Worm (Caenorhabditis elegans) whole organism, midembryonic: ENCODE data around the gene vps-35.
"Not testable (repeated sequence)": the region's sequence is repeated elsewhere in the genome, so short reads cannot be mapped to it uniquely, and the experiment has no call there.

Source experiments
- T22C8.4 ChIP-seq: fragments of 200-800 bp; sonication (Bioruptor generic); IDR thresholded peaks from 2 replicates; pipeline ENCODE4 v1.3.6; 2022; ENCODE audit warnings: missing genetic modification characterization, missing compliant biosample characterization
- cog-1 ChIP-seq: sonication (generic microtip); optimal IDR thresholded peaks from 2 replicates; lab custom pipeline; 2016; ENCODE audit warnings: missing genetic modification characterization, missing compliant biosample characterization
- flt-1 ChIP-seq: fragments of 200-800 bp; sonication (Bioruptor generic); IDR thresholded peaks from 2 replicates; pipeline ENCODE4 v1.3.6; 2022; ENCODE audit warnings: missing genetic modification characterization, missing compliant biosample characterization
- klf-2 ChIP-seq: fragments of 200-800 bp; sonication (Bioruptor generic); conservative IDR thresholded peaks from 2 replicates; pipeline ENCODE4 v1.3.6; 2022; ENCODE audit warnings: missing genetic modification reagents, missing genetic modification characterization, missing compliant biosample characterization
- med-1 ChIP-seq: sonication (generic microtip); optimal IDR thresholded peaks from 2 replicates; lab custom pipeline; 2017; ENCODE audit warnings: missing genetic modification characterization, mild to moderate bottlenecking, missing compliant biosample characterization, antibody characterized with exemption, missing genetic modification reagents; ENCODE audit not compliant: insufficient read depth
- ref-1 ChIP-seq: fragments of 200-800 bp; sonication (Bioruptor generic); conservative IDR thresholded peaks from 2 replicates; pipeline ENCODE4 v1.3.6; 2022; ENCODE audit warnings: missing genetic modification reagents, missing genetic modification characterization, missing compliant biosample characterization
- tab-1 ChIP-seq: fragments of 200-800 bp; sonication (Bioruptor generic); IDR thresholded peaks from 2 replicates; pipeline ENCODE4 v1.3.6; 2022; ENCODE audit warnings: missing genetic modification characterization, missing compliant biosample characterization
- ztf-23 ChIP-seq: fragments of 200-800 bp; sonication (Bioruptor generic); IDR thresholded peaks from 2 replicates; pipeline ENCODE4 v1.3.6; 2022; ENCODE audit warnings: missing genetic modification reagents, missing genetic modification characterization, missing compliant biosample characterization
- ztf-29 ChIP-seq: fragments of 200-800 bp; sonication (Bioruptor generic); IDR thresholded peaks from 2 replicates; pipeline ENCODE4 v1.3.6; 2022; ENCODE audit warnings: missing genetic modification reagents, missing genetic modification characterization, missing compliant biosample characterization

Gene vps-35

ce11 chrII:5874130-5874529 lies 33.5 kb upstream of the vps-35 start:
- TF ChIP-seq flt-1 (GFP tag; lab: Robert Waterston, UW), result no peak
- no peak for TF ChIP-seq klf-2 (GFP tag; lab: Robert Waterston, UW)
- TF ChIP-seq ztf-29, result no peak
- no peak for TF ChIP-seq tab-1 (GFP tag; lab: Robert Waterston, UW)
- TF ChIP-seq med-1, result no peak
- TF ChIP-seq ztf-23 (GFP tag; lab: Robert Waterston, UW), result no peak
- TF ChIP-seq T22C8.4 (GFP tag; lab: Robert Waterston, UW), result no peak
- TF ChIP-seq cog-1 (tag; lab: Kevin White, UChicago), result no peak
- no peak for TF ChIP-seq ref-1 (GFP tag; lab: Robert Waterston, UW)

DNA sequence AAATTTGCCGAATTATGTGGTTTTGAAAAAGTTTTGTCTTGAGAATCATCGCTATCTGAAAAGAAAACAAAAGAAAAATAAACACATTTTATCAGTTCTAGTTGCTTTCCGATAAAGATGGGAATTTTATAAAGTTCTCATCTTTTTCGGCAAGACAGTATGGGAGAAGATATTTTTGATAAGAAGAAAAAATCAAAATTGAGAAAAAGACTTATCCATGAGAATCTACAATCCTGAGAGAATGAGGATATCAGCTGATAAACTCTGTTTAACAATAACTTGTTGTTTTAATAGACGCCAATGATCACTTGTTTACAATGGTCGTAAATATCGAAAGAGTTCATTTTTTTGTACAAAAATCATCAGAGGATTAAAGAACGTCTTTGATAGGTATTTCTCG lies 31.6 kb upstream of the vps-35 start, which contains the start of gene F55C12.6:
TSS of gene F55C12.6 (minus strand) at position 101 of the 400 bp plus-strand sequence.
- no peak for TF ChIP-seq cog-1 (tag; lab: Kevin White, UChicago)
- TF ChIP-seq ztf-23 (GFP tag; lab: Robert Waterston, UW), result no peak
- no peak for TF ChIP-seq flt-1 (GFP tag; lab: Robert Waterston, UW)
- TF ChIP-seq ref-1 (GFP tag; lab: Robert Waterston, UW), result no peak
- no peak for TF ChIP-seq tab-1 (GFP tag; lab: Robert Waterston, UW)
- TF ChIP-seq klf-2 (GFP tag; lab: Robert Waterston, UW), result no peak
- TF ChIP-seq ztf-29, result no peak
- no peak for TF ChIP-seq med-1
- no peak for TF ChIP-seq T22C8.4 (GFP tag; lab: Robert Waterston, UW)

ce11 chrII:5876511-5876910 lies 31.1 kb upstream of the vps-35 start, which contains the start of gene F55C12.2:
F55C12.2 (plus strand) TSS chrII:5876811.
- TF ChIP-seq med-1; ref-1 (GFP tag; lab: Robert Waterston, UW); ztf-29: not testable (repeated sequence)

DNA sequence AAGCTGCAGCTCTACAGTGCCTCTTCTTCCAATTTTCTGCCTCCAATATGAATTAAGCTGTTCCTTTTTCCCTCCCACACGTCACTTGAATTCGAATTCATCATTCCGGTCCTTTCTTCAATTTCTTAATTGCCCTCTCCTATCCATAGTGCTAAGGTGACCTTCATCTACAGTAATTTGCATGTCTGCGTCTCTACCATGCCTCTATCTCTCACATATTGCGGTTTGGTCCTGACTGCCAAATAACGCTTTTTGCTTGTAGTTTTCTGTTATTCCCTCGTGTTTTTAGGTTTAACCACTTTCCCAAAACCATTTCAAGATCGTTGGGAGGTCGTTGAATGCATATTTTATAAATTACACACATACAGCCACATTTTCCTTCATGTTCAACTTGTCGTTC lies 26.9 kb upstream of the vps-35 start:
- TF ChIP-seq T22C8.4 (GFP tag; lab: Robert Waterston, UW) (no peak), ztf-29 (no peak), med-1 (no peak), ztf-23 (GFP tag; lab: Robert Waterston, UW) (no peak)

DNA sequence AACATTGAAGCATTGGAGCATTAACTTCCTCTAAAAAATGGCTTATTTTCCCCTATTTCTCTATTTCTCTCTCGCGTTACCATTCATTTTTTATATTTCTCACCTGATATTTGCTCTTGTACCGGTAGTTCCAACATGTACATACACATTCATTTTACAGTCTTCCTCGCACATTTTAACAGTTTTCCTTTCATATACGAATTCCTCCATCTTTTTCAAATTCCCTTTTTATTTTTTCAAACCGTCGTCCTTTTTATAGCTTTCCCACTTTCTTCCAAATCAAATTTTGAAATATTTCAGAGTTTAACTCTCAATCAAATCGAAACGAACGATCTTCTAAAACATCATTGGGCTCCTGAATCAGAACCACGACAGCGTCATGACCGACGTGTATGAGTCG lies 23.4 kb upstream of the vps-35 start, which contains the start of gene rfip-1:
TSS of gene rfip-1 (plus strand) at position 301 of the 400 bp plus-strand sequence.
- TF ChIP-seq ref-1 (GFP tag; lab: Robert Waterston, UW), result no peak
- TF ChIP-seq ztf-29, result no peak
- no peak for TF ChIP-seq klf-2 (GFP tag; lab: Robert Waterston, UW)
- TF ChIP-seq ztf-23 (GFP tag; lab: Robert Waterston, UW), result no peak
- TF ChIP-seq flt-1 (GFP tag; lab: Robert Waterston, UW), result no peak
- no peak for TF ChIP-seq cog-1 (tag; lab: Kevin White, UChicago)
- TF ChIP-seq T22C8.4 (GFP tag; lab: Robert Waterston, UW), result no peak
- TF ChIP-seq med-1, result no peak
- no peak for TF ChIP-seq tab-1 (GFP tag; lab: Robert Waterston, UW)

ce11 chrII:5885966-5886621 lies 21.5 kb upstream of the vps-35 start:
- TF ChIP-seq flt-1 (GFP tag; lab: Robert Waterston, UW) (no peak), tab-1 (GFP tag; lab: Robert Waterston, UW) (no peak), med-1 (no peak), T22C8.4 (GFP tag; lab: Robert Waterston, UW) (no peak), klf-2 (GFP tag; lab: Robert Waterston, UW) (no peak), ref-1 (GFP tag; lab: Robert Waterston, UW) (no peak), ztf-29 (no peak), cog-1 (tag; lab: Kevin White, UChicago) (no peak), ztf-23 (GFP tag; lab: Robert Waterston, UW) (no peak)

DNA sequence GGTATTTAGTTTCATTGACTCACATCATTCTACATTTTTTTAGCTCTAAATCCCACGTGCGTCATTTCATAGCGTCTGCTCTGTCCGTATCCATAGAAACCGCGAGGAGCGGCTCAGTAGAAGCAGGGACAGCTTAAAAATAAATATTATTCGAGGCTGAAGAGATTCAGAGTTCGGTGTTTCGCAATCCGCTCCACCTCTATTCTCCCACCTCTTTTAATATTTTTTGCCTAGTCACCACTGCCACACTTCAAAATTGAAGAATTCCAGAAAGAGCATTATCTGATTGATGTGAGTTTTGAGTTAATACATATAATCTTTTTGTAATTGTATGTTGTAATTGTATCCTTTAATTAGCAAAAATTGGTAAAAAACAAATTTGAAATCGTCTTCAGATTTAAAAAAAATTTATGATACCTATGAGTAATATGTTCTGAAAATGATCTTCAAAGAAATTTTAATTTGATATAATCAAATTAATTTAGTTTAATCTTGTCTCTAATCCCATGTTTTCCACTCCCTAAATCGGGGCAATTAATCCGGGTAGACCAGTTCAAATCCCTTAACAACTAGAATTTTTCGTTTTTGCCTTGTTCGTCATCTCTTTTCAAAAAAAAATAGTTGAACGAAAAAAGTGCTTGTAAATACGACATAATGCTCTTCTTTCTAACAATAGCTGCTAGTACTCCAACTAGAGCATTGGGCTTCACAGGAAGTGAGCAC lies 18.0 kb upstream of the vps-35 start:
- TF ChIP-seq T22C8.4 (GFP tag; lab: Robert Waterston, UW) (no peak), ztf-29 (no peak), med-1 (no peak), ref-1 (GFP tag; lab: Robert Waterston, UW) (no peak), cog-1 (tag; lab: Kevin White, UChicago) (no peak), klf-2 (GFP tag; lab: Robert Waterston, UW) (no peak), tab-1 (GFP tag; lab: Robert Waterston, UW) (no peak), ztf-23 (GFP tag; lab: Robert Waterston, UW) (no peak), flt-1 (GFP tag; lab: Robert Waterston, UW) (no peak)

DNA sequence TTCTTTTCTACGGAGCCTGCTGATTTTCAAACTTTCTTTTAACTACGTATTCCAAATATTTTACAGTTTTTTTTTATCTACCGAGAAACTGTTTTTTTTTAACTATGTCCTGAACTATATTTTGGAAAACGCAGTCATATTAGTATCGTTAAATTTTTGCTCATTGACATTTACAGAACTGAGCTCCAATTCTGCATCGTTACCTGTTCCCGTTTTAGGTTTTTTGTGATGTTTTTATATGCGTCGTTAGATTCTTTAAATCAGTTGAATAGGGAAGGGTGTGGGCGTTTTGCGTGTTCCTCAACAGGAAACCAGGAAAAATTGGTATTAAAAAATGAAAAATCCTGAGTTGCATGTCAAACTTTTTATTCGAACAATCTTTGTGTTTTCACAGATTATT lies 14.8 kb upstream of the vps-35 start:
- TF ChIP-seq ref-1 (GFP tag; lab: Robert Waterston, UW), result no peak
- no peak for TF ChIP-seq cog-1 (tag; lab: Kevin White, UChicago)
- TF ChIP-seq ztf-23 (GFP tag; lab: Robert Waterston, UW), result no peak
- no peak for TF ChIP-seq ztf-29
- TF ChIP-seq T22C8.4 (GFP tag; lab: Robert Waterston, UW), result no peak
- no peak for TF ChIP-seq klf-2 (GFP tag; lab: Robert Waterston, UW)
- no peak for TF ChIP-seq flt-1 (GFP tag; lab: Robert Waterston, UW)
- no peak for TF ChIP-seq med-1
- no peak for TF ChIP-seq tab-1 (GFP tag; lab: Robert Waterston, UW)

DNA sequence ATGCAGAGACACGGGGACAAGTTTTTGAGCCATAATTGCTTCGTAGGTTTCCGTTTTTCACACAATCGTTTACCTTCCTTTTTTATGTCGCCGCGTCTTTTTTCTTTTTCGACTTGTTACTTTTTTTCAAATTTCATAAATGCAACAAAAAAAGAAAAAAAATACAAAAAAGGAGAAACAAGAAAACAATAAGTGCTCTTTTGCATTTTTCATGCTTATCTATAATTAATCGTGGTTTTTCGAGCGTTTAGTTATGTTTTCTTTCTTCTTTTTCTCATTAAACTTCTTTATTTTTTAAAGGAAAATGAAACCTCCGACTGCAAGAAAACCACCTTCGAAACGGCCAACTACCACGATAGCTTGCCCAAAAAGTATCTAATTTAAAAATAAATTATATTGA lies 11.7 kb upstream of the vps-35 start, which contains the start of gene F59G1.4:
TSS of gene F59G1.4 (plus strand) at position 301 of the 400 bp plus-strand sequence.
- TF ChIP-seq cog-1 (tag; lab: Kevin White, UChicago), result no peak
- TF ChIP-seq T22C8.4 (GFP tag; lab: Robert Waterston, UW), result no peak
- no peak for TF ChIP-seq ztf-23 (GFP tag; lab: Robert Waterston, UW)
- no peak for TF ChIP-seq klf-2 (GFP tag; lab: Robert Waterston, UW)
